Worm (Caenorhabditis elegans) whole organism, young adult: ENCODE results near the gene F46G10.2.

Source experiments
- B0019.2 ChIP-seq: fragments of 200-800 bp; sonication (Bioruptor generic); conservative IDR thresholded peaks from 2 replicates; pipeline ENCODE4 v1.3.6; 2022; ENCODE audit warnings: missing genetic modification reagents, missing genetic modification characterization, missing compliant biosample characterization
- B0261.1 ChIP-seq: sonication (generic microtip); optimal IDR thresholded peaks from 2 replicates; lab custom pipeline; 2016; ENCODE audit warnings: mild to moderate bottlenecking, missing genetic modification characterization, moderate library complexity, missing compliant biosample characterization
- B0336.3 ChIP-seq: fragments of 200-800 bp; sonication (Bioruptor generic); IDR thresholded peaks from 2 replicates; pipeline ENCODE4 v1.3.6; 2022; ENCODE audit warnings: missing genetic modification characterization, missing compliant biosample characterization
- F10E7.11 ChIP-seq: sonication (generic microtip); optimal IDR thresholded peaks from 2 replicates; lab custom pipeline; 2017; ENCODE audit warnings: mild to moderate bottlenecking, missing genetic modification characterization, moderate library complexity, missing compliant biosample characterization
- F23B12.7 ChIP-seq: sonication (generic microtip); optimal IDR thresholded peaks from 2 replicates; lab custom pipeline; 2017; ENCODE audit warnings: missing genetic modification characterization, mild to moderate bottlenecking, missing compliant biosample characterization, antibody characterized with exemption, moderate library complexity; ENCODE audit not compliant: insufficient read depth
- F39B2.1 ChIP-seq: fragments of 200-800 bp; sonication (Bioruptor generic); IDR thresholded peaks from 2 replicates; pipeline ENCODE4 v1.3.6; 2022; ENCODE audit warnings: missing genetic modification reagents, missing genetic modification characterization, missing compliant biosample characterization
- F52B5.7 ChIP-seq: sonication (generic microtip); optimal IDR thresholded peaks from 2 replicates; lab custom pipeline; 2016; ENCODE audit warnings: mild to moderate bottlenecking, missing genetic modification characterization, missing compliant biosample characterization
- F57A8.1 ChIP-seq: fragments of 200-800 bp; sonication (Bioruptor generic); optimal IDR thresholded peaks from 2 replicates; lab custom pipeline; 2018; ENCODE audit warnings: mild to moderate bottlenecking, missing genetic modification characterization, moderate library complexity, missing compliant biosample characterization
- K11D2.4 ChIP-seq: fragments of 200-800 bp; sonication (Bioruptor generic); IDR thresholded peaks from 2 replicates; pipeline ENCODE4 v1.3.6; 2022; ENCODE audit warnings: missing genetic modification reagents, missing genetic modification characterization, missing compliant biosample characterization
- T07F8.4 ChIP-seq: sonication (generic microtip); optimal IDR thresholded peaks from 2 replicates; lab custom pipeline; 2016; ENCODE audit warnings: mild to moderate bottlenecking, missing genetic modification characterization, moderate library complexity, missing compliant biosample characterization
- akir-1 ChIP-seq: fragments of 200-800 bp; sonication (Bioruptor generic); optimal IDR thresholded peaks from 2 replicates; lab custom pipeline; 2018; ENCODE audit warnings: mild to moderate bottlenecking, missing genetic modification characterization, moderate library complexity, missing compliant biosample characterization
- aptf-3 ChIP-seq: fragments of 200-800 bp; sonication (Bioruptor generic); IDR thresholded peaks from 2 replicates; pipeline ENCODE4 v1.3.6; 2022; ENCODE audit warnings: missing genetic modification characterization, missing compliant biosample characterization
- attf-3 ChIP-seq: fragments of 200-800 bp; sonication (Bioruptor generic); conservative IDR thresholded peaks from 2 replicates; pipeline ENCODE4 v1.3.6; 2022; ENCODE audit warnings: missing genetic modification reagents, missing genetic modification characterization, missing compliant biosample characterization
- attf-5 ChIP-seq: fragments of 200-800 bp; sonication (Bioruptor generic); optimal IDR thresholded peaks from 2 replicates; lab custom pipeline; 2018; ENCODE audit warnings: mild to moderate bottlenecking, missing genetic modification characterization, missing compliant biosample characterization
- bed-1 ChIP-seq: fragments of 200-800 bp; sonication (Bioruptor generic); IDR thresholded peaks from 2 replicates; pipeline ENCODE4 v1.3.6; 2022; ENCODE audit warnings: missing genetic modification reagents, missing genetic modification characterization, missing compliant biosample characterization
- bed-2 ChIP-seq: fragments of 200-800 bp; sonication (Bioruptor generic); IDR thresholded peaks from 2 replicates; pipeline ENCODE4 v1.3.6; 2022; ENCODE audit warnings: missing genetic modification reagents, missing genetic modification characterization, missing compliant biosample characterization
- chd-7 ChIP-seq: sonication (generic microtip); optimal IDR thresholded peaks from 2 replicates; lab custom pipeline; 2016; ENCODE audit warnings: mild to moderate bottlenecking, missing genetic modification characterization, moderate library complexity, missing compliant biosample characterization
- egl-44 ChIP-seq: fragments of 200-800 bp; sonication (Bioruptor generic); IDR thresholded peaks from 2 replicates; pipeline ENCODE4 v1.3.6; 2022; ENCODE audit warnings: missing genetic modification reagents, missing genetic modification characterization, missing compliant biosample characterization
- fkh-3 ChIP-seq: sonication (generic microtip); optimal IDR thresholded peaks from 2 replicates; lab custom pipeline; 2016; ENCODE audit warnings: mild to moderate bottlenecking, missing genetic modification characterization, missing compliant biosample characterization
- him-1 ChIP-seq: sonication (generic microtip); optimal IDR thresholded peaks from 2 replicates; lab custom pipeline; 2016; ENCODE audit warnings: missing genotype, missing genetic modification reagents, missing genetic modification characterization, missing compliant biosample characterization
- lag-1 ChIP-seq: fragments of 200-800 bp; sonication (Bioruptor generic); IDR thresholded peaks from 2 replicates; pipeline ENCODE4 v1.3.6; 2022; ENCODE audit warnings: missing genetic modification reagents, missing genetic modification characterization, missing compliant biosample characterization
- lin-40 ChIP-seq: sonication (generic microtip); optimal IDR thresholded peaks from 2 replicates; lab custom pipeline; 2016; ENCODE audit warnings: missing genetic modification characterization, mild to moderate bottlenecking, missing compliant biosample characterization, missing genotype, missing genetic modification reagents
- lsl-1 ChIP-seq: fragments of 200-800 bp; sonication (Bioruptor generic); optimal IDR thresholded peaks from 2 replicates; lab custom pipeline; 2018; ENCODE audit warnings: mild to moderate bottlenecking, missing genetic modification characterization, moderate library complexity, missing compliant biosample characterization
- lsy-27 ChIP-seq: sonication (generic microtip); optimal IDR thresholded peaks from 2 replicates; lab custom pipeline; 2017; ENCODE audit warnings: missing genetic modification characterization, mild to moderate bottlenecking, missing compliant biosample characterization, antibody characterized with exemption, missing genotype, borderline replicate concordance; ENCODE audit not compliant: insufficient read depth
- mes-4 ChIP-seq: sonication (generic microtip); optimal IDR thresholded peaks from 2 replicates; lab custom pipeline; 2016; ENCODE audit warnings: missing genotype, missing genetic modification characterization, missing compliant biosample characterization
- nfya-1 ChIP-seq: sonication (generic microtip); optimal IDR thresholded peaks from 2 replicates; lab custom pipeline; 2017; ENCODE audit warnings: antibody characterized with exemption, missing compliant biosample characterization, missing genetic modification characterization, borderline replicate concordance; ENCODE audit not compliant: insufficient read depth
- nhr-179 ChIP-seq: sonication (generic microtip); optimal IDR thresholded peaks from 2 replicates; lab custom pipeline; 2016; ENCODE audit warnings: mild to moderate bottlenecking, missing genetic modification characterization, missing compliant biosample characterization
- pbrm-1 ChIP-seq: fragments of 200-800 bp; sonication (Bioruptor generic); IDR thresholded peaks from 2 replicates; pipeline ENCODE4 v1.3.6; 2022; ENCODE audit warnings: missing genetic modification reagents, missing genetic modification characterization, missing compliant biosample characterization
- rpc-1 ChIP-seq, 2 experiments: fragments of 150-350 bp in 1 of 2; sonication (generic microtip) in 1 of 2; optimal IDR thresholded peaks; 2 replicates each; lab custom pipeline; 2014 to 2018; ENCODE audit warnings: missing biosample characterization in 1 of 2, missing genetic modification characterization in 1 of 2, missing genetic modification reagents in 1 of 2, missing genotype in 1 of 2
- snpc-1.3 ChIP-seq: sonication (generic microtip); optimal IDR thresholded peaks from 2 replicates; lab custom pipeline; 2017; ENCODE audit warnings: missing genetic modification characterization, mild to moderate bottlenecking, missing compliant biosample characterization, antibody characterized with exemption, moderate library complexity, missing genotype, missing genetic modification reagents; ENCODE audit not compliant: insufficient read depth
- snpc-4 ChIP-seq, 5 experiments: fragments of 150-350 bp in 1 of 5; sonication (generic microtip) in 4 of 5; optimal IDR thresholded peaks; 2 replicates each; lab custom pipeline; 2014 to 2018; ENCODE audit warnings: missing genetic modification characterization in 5 of 5, missing biosample characterization in 3 of 5, antibody characterized with exemption in 2 of 5, mild to moderate bottlenecking in 2 of 5, missing compliant biosample characterization in 2 of 5, missing genotype in 2 of 5, moderate library complexity in 2 of 5, missing genetic modification reagents in 1 of 5
- somi-1 ChIP-seq: fragments of 200-800 bp; sonication (Bioruptor generic); optimal IDR thresholded peaks from 2 replicates; lab custom pipeline; 2018; ENCODE audit warnings: mild to moderate bottlenecking, missing genetic modification characterization, missing compliant biosample characterization
- sptf-2 ChIP-seq: fragments of 200-800 bp; sonication (Bioruptor generic); optimal IDR thresholded peaks from 2 replicates; lab custom pipeline; 2018; ENCODE audit warnings: mild to moderate bottlenecking, missing genetic modification characterization, missing compliant biosample characterization
- tbx-9 ChIP-seq: sonication (generic microtip); optimal IDR thresholded peaks from 2 replicates; lab custom pipeline; 2016; ENCODE audit warnings: borderline replicate concordance, missing genetic modification characterization, inconsistent platforms, missing compliant biosample characterization
- unc-130 ChIP-seq: sonication (generic microtip); optimal IDR thresholded peaks from 2 replicates; lab custom pipeline; 2016; ENCODE audit warnings: missing genetic modification reagents, missing genetic modification characterization, missing compliant biosample characterization
- ztf-18 ChIP-seq: sonication (generic microtip); optimal IDR thresholded peaks from 2 replicates; lab custom pipeline; 2016; ENCODE audit warnings: missing genotype, mild to moderate bottlenecking, missing genetic modification characterization, missing compliant biosample characterization
- ztf-26 ChIP-seq: sonication (generic microtip); optimal IDR thresholded peaks from 2 replicates; lab custom pipeline; 2017; ENCODE audit warnings: missing genetic modification characterization, missing compliant biosample characterization
- ztf-3 ChIP-seq: fragments of 200-800 bp; sonication (Bioruptor generic); optimal IDR thresholded peaks from 2 replicates; lab custom pipeline; 2018; ENCODE audit warnings: mild to moderate bottlenecking, missing genetic modification characterization, missing compliant biosample characterization

Gene F46G10.2

ce11 chrX:13293023-13293422, 29.7 kb upstream of the F46G10.2 start (continued):
- TF ChIP-seq F57A8.1 (GFP tag; lab: Kevin White, UChicago) (no peak), him-1 (tag; lab: Kevin White, UChicago) (peak; percentile 40), B0261.1 (tag; lab: Kevin White, UChicago) (peak; percentile 68), F39B2.1 (GFP tag; lab: Robert Waterston, UW) (no peak), T07F8.4 (tag; lab: Kevin White, UChicago) (peak; percentile 4), F52B5.7 (tag; lab: Kevin White, UChicago) (no peak), F10E7.11 (no peak), F23B12.7 (no peak), pbrm-1 (peak; percentile 31; the same call in 1 of the 2 replicates), tbx-9 (tag; lab: Kevin White, UChicago) (no peak), nfya-1 (no peak), rpc-1 (optimal IDR thresholded peaks at IDR 0.05; lab: Kevin White, UChicago) (peak; percentile 79), rpc-1 (tag; optimal IDR thresholded peaks at IDR 0.05; lab: Kevin White, UChicago) (peak; percentile 94), bed-2 (GFP tag; lab: Robert Waterston, UW) (no peak), mes-4 (peak; percentile 51), unc-130 (GFP tag; lab: Kevin White, UChicago) (no peak), snpc-1.3 (tag; lab: Kevin White, UChicago) (no peak), lsl-1 (no peak), snpc-4 (GFP tag; optimal IDR thresholded peaks at IDR 0.05; lab: Kevin White, UChicago) (peak; percentile 43), snpc-4 (tag; optimal IDR thresholded peaks at IDR 0.05; lab: Kevin White, UChicago) (peak in 1 of 4 experiments; percentile 58), nhr-179 (tag; lab: Kevin White, UChicago) (peak; percentile 8), bed-1 (GFP tag; lab: Robert Waterston, UW) (no peak)
- TF ChIP-seq, all 124 proteins: peak for 16

DNA sequence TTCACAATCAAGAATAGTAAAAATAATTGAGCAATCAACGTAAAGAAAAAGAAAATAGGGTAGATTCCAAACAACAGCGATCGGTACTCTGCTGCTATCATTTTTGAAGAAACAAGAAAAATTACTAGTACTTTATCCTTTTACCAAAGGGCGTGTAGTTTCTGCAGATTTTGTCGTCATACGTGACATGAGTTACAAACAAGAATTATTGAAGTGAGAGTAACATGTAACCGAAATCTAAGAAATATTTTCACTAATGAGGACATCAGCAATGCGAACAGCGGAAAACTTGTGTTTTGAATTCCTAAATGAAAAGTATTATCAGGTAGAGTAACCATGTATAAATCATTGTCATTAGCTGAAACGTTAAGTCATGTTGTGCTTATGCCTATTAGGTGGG, 28.1 kb upstream of the F46G10.2 start, which contains the start of gene srd-36:
srd-36 (minus strand) TSS at position 101 of the 400 bp plus-strand sequence.
- TF ChIP-seq egl-44 (GFP tag; lab: Robert Waterston, UW) (no peak), chd-7 (tag; lab: Kevin White, UChicago) (no peak), B0336.3 (no peak), K11D2.4 (GFP tag; lab: Robert Waterston, UW) (no peak), pbrm-1 (no peak), somi-1 (GFP tag; lab: Kevin White, UChicago) (no peak), lag-1 (GFP tag; lab: Robert Waterston, UW) (no peak), akir-1 (GFP tag; lab: Kevin White, UChicago) (no peak), sptf-2 (GFP tag; lab: Kevin White, UChicago) (no peak), aptf-3 (no peak), F52B5.7 (tag; lab: Kevin White, UChicago) (no peak), attf-5 (no peak), ztf-18 (tag; lab: Kevin White, UChicago) (no peak), lsy-27 (tag; lab: Kevin White, UChicago) (no peak), attf-3 (GFP tag; lab: Robert Waterston, UW) (no peak), fkh-3 (no peak), ztf-3 (GFP tag; lab: Kevin White, UChicago) (no peak), B0019.2 (GFP tag; lab: Robert Waterston, UW) (no peak), lin-40 (tag; lab: Kevin White, UChicago) (no peak), ztf-26 (tag; lab: Kevin White, UChicago) (no peak)
